Fruit fly (Drosophila melanogaster): Measurements from ENCODE around the gene vanin-like.

vanin-like gene

DNA sequence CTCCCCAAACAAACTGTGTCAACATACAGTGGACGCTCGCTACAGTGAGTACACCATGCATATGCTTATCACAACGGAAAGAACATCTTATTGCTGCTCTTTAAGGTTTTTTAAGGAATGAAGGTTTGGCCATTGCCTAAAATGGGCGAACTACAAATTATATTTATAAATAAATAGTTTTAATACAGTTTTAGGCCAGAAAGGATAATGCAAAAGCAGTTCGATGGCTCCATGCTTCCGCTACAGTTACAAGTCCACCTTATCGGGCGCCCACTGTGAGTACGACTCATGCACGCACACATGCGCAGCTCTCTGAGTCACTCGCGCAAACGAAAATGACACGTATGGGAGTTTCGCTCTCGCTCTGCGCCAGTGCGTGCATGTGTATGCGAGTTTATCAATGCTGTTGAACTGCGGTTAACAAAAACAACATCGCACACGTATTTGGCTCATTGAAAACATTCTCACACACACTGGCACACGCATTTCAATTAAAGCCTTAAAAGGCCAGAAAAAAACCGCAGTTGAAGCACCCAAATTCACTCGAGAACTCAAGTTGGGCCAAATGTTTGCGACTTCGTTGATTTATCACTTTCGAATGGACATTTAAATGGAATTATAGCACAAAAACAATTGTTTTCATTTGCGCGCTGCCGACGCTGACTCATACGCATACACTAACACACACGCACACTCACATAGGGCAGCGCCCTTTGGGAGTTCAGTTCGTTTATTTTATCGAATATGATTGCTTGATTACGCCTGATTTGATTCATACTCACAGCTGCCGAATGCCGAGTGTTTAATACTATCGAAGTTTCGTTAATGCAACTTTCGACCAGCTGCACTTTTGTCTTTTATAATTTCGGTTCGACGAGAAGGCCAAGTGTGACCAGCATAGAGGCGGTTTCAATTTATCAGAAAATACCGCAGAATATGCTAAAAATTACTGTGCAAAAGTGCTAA, 22.1 kb upstream of the vanin-like start, which contains the start of gene sqh (continued):
- peak; percentile 83 for TF ChIP-seq CG17829 (tag; optimal IDR thresholded peaks at IDR 0.05)
- peak; percentile 13 for TF ChIP-seq CG16863 (GFP tag; optimal IDR thresholded peaks at IDR 0.05)
- no peak for TF ChIP-seq nerfin-2 (GFP tag; IDR thresholded peaks at IDR 0.05; ENCODE audit: partially characterized antibody)
- TF ChIP-seq twi (tag; optimal IDR thresholded peaks at IDR 0.05) = peak; percentile 84
- peak; percentile 47 for TF ChIP-seq run (tag; optimal IDR thresholded peaks at IDR 0.05)
- TF ChIP-seq sd (tag; optimal IDR thresholded peaks at IDR 0.05) = peak; percentile 86
- peak; percentile 73; the same call in 1 of the 2 replicates for TF ChIP-seq toy (GFP tag; IDR thresholded peaks at IDR 0.05)
- no peak for TF ChIP-seq Sry-δ (GFP tag; optimal IDR thresholded peaks at IDR 0.05)
- peak; percentile 86 for TF ChIP-seq Hand (GFP tag; optimal IDR thresholded peaks at IDR 0.05)
- peak; percentile 57 for TF ChIP-seq sqz (GFP tag; optimal IDR thresholded peaks at IDR 0.05)
- peak; percentile 94 for TF ChIP-seq CoRest (tag; optimal IDR thresholded peaks at IDR 0.05)
- peak; percentile 63 for TF ChIP-seq Dip3 (GFP tag; optimal IDR thresholded peaks at IDR 0.05)
- TF ChIP-seq CG31365 (tag; optimal IDR thresholded peaks at IDR 0.05) = peak; percentile 50
- peak; percentile 83 for TF ChIP-seq CrebB (tag; optimal IDR thresholded peaks at IDR 0.05)
- no peak for TF ChIP-seq pfk (GFP tag; optimal IDR thresholded peaks at IDR 0.05)
- no peak for TF ChIP-seq CG1792 (GFP tag; optimal IDR thresholded peaks at IDR 0.05)
- peak; percentile 69; the same call in 2 of the 3 replicates for TF ChIP-seq otp (GFP tag; IDR thresholded peaks at IDR 0.05)
- peak; percentile 42 for TF ChIP-seq CG7786 (GFP tag; optimal IDR thresholded peaks at IDR 0.05)
- peak; percentile 88 for TF ChIP-seq PHDP (tag; optimal IDR thresholded peaks at IDR 0.05)
- peak; percentile 87 for TF ChIP-seq CG3407 (GFP tag; optimal IDR thresholded peaks at IDR 0.05)
- peak; percentile 78 for TF ChIP-seq C15 (GFP tag; IDR thresholded peaks at IDR 0.05)
- TF ChIP-seq slbo (GFP tag; IDR thresholded peaks at IDR 0.05) = peak; percentile 90
- TF ChIP-seq CG12071 (GFP tag; optimal IDR thresholded peaks at IDR 0.05) = peak; percentile 62
- peak; percentile 84 for TF ChIP-seq nau (GFP tag; optimal IDR thresholded peaks at IDR 0.05)
- TF ChIP-seq Fer1 (GFP tag; optimal IDR thresholded peaks at IDR 0.05) = peak; percentile 91
- TF ChIP-seq CG8089 (GFP tag; optimal IDR thresholded peaks at IDR 0.05) = peak; percentile 21
- peak; percentile 89 for TF ChIP-seq E2f1 (GFP tag; IDR thresholded peaks at IDR 0.05)
- peak; percentile 55 for TF ChIP-seq trem (tag; optimal IDR thresholded peaks at IDR 0.05)
- TF ChIP-seq HLH54F (GFP tag; optimal IDR thresholded peaks at IDR 0.05) = peak; percentile 56
- TF ChIP-seq CG18599 (GFP tag; optimal IDR thresholded peaks at IDR 0.05) = peak; percentile 90
- peak; percentile 81 for TF ChIP-seq CG2875 (GFP tag; optimal IDR thresholded peaks at IDR 0.05)
- no peak for TF ChIP-seq CG4282 (GFP tag; optimal IDR thresholded peaks at IDR 0.05)
- peak; percentile 83 for TF ChIP-seq al (GFP tag; IDR thresholded peaks at IDR 0.05)
- TF ChIP-seq CG10654 (GFP tag; optimal IDR thresholded peaks at IDR 0.05) = peak; percentile 72
- no peak for TF ChIP-seq CG12236 (GFP tag; optimal IDR thresholded peaks at IDR 0.05)
- peak; percentile 74 for TF ChIP-seq jing (GFP tag; optimal IDR thresholded peaks at IDR 0.05)
- peak; percentile 87 for TF ChIP-seq CG17328 (GFP tag; IDR thresholded peaks at IDR 0.05)
- TF ChIP-seq dimm (GFP tag; IDR thresholded peaks at IDR 0.05) = peak; percentile 62; the same call in 1 of the 2 replicates
- peak; percentile 19 for TF ChIP-seq repo (GFP tag; optimal IDR thresholded peaks at IDR 0.05)
- TF ChIP-seq row (GFP tag; IDR thresholded peaks at IDR 0.05) = peak; percentile 99
- TF ChIP-seq CG9932 (GFP tag; IDR thresholded peaks at IDR 0.05) = peak; percentile 89
- peak; percentile 58 for TF ChIP-seq CG5245 (GFP tag; optimal IDR thresholded peaks at IDR 0.05)
- TF ChIP-seq mam (GFP tag; optimal IDR thresholded peaks at IDR 0.05) = peak; percentile 54
- TF ChIP-seq ac (GFP tag; optimal IDR thresholded peaks at IDR 0.05) = peak; percentile 65
- peak; percentile 68 for TF ChIP-seq CG15514 (GFP tag; optimal IDR thresholded peaks at IDR 0.05)
- TF ChIP-seq eyg (GFP tag; optimal IDR thresholded peaks at IDR 0.05) = no peak
- TF ChIP-seq Scr (GFP tag; IDR thresholded peaks at IDR 0.05; ENCODE audit: partially characterized antibody) = no peak
- peak; percentile 22 for TF ChIP-seq grn (GFP tag; optimal IDR thresholded peaks at IDR 0.05)
